Fruit fly (Drosophila melanogaster) whole organism, wandering third instar larva: ENCODE data around the gene Cdep.

ENCODE experiments used
- Abd-B ChIP-seq: fragments of >200 bp; optimal IDR thresholded peaks from 2 replicates; lab custom pipeline; 2017; ENCODE audit warnings: missing biosample characterization, missing genetic modification characterization
- CG32264 ChIP-seq: fragments of 200-800 bp; sonication (Bioruptor generic); optimal IDR thresholded peaks from 2 replicates; lab custom pipeline; 2016; ENCODE audit warnings: missing biosample characterization, missing genetic modification characterization
- CrebA ChIP-seq: fragments of 200-800 bp; sonication (Bioruptor generic); optimal IDR thresholded peaks from 2 replicates; lab custom pipeline; 2016; ENCODE audit warnings: missing biosample characterization, mild to moderate bottlenecking, missing genetic modification characterization, borderline replicate concordance
- Dif ChIP-seq: fragments of 200-275, 200-300 bp; sonication (Bioruptor generic); optimal IDR thresholded peaks from 2 replicates; lab custom pipeline; 2018; ENCODE audit warnings: missing biosample characterization, missing genetic modification characterization; ENCODE audit not compliant: partially characterized antibody
- GATAd ChIP-seq: sonication (Bioruptor generic); optimal IDR thresholded peaks from 2 replicates; lab custom pipeline; 2016; ENCODE audit warnings: missing biosample characterization, missing genetic modification characterization
- HLH106 ChIP-seq: fragments of 200-800 bp; optimal IDR thresholded peaks from 3 replicates; lab custom pipeline; 2019; ENCODE audit warnings: missing biosample characterization, mild to moderate bottlenecking, missing genetic modification characterization, moderate library complexity
- Hnf4 ChIP-seq: fragments of 200-800 bp; sonication (Bioruptor generic); optimal IDR thresholded peaks from 2 replicates; lab custom pipeline; 2016; ENCODE audit warnings: missing biosample characterization, mild to moderate bottlenecking, missing genetic modification characterization
- Hr83 ChIP-seq: fragments of 200-300 bp; sonication (Bioruptor generic); optimal IDR thresholded peaks from 2 replicates; lab custom pipeline; 2016; ENCODE audit warnings: missing biosample characterization, mild to moderate bottlenecking, missing genetic modification characterization, moderate library complexity; ENCODE audit not compliant: poor library complexity, severe bottlenecking
- Jra ChIP-seq: sonication (Bioruptor generic); optimal IDR thresholded peaks from 2 replicates; lab custom pipeline; 2016; ENCODE audit warnings: missing biosample characterization, missing genetic modification characterization
- Mio ChIP-seq: sonication (Bioruptor generic); optimal IDR thresholded peaks from 2 replicates; lab custom pipeline; 2016; ENCODE audit warnings: missing biosample characterization, missing genetic modification characterization
- Myc ChIP-seq: fragments of >200 bp; optimal IDR thresholded peaks from 2 replicates; lab custom pipeline; 2017
- N ChIP-seq: fragments of >200 bp; optimal IDR thresholded peaks from 2 replicates; lab custom pipeline; 2018; ENCODE audit warnings: missing biosample characterization, missing external identifiers, missing genetic modification characterization
- OdsH ChIP-seq: fragments of 200-800 bp; sonication (Bioruptor generic); optimal IDR thresholded peaks from 2 replicates; lab custom pipeline; 2016; ENCODE audit warnings: missing biosample characterization, mild to moderate bottlenecking, missing genetic modification characterization
- Rel ChIP-seq, 2 experiments: fragments of 200-800 bp; sonication (Bioruptor generic) in 1 of 2; optimal IDR thresholded peaks; 2 replicates in 1 of 2; 3 replicates in 1 of 2; lab custom pipeline; 2016 to 2019; ENCODE audit warnings: mild to moderate bottlenecking in 2 of 2, missing biosample characterization in 2 of 2, missing genetic modification characterization in 2 of 2, moderate library complexity in 1 of 2
- Sp1 ChIP-seq: fragments of 200-800 bp; sonication (Bioruptor generic); optimal IDR thresholded peaks from 3 replicates; lab custom pipeline; 2019; ENCODE audit warnings: missing biosample characterization, mild to moderate bottlenecking, missing genetic modification characterization, moderate library complexity
- Vsx2 ChIP-seq: fragments of 200-300, 225-300 bp; sonication (Bioruptor generic); optimal IDR thresholded peaks from 2 replicates; lab custom pipeline; 2018; ENCODE audit warnings: missing biosample characterization, missing genetic modification characterization; ENCODE audit not compliant: partially characterized antibody
- br ChIP-seq: fragments of 200-800 bp; sonication (Bioruptor generic); optimal IDR thresholded peaks from 2 replicates; lab custom pipeline; 2016; ENCODE audit warnings: missing biosample characterization, missing genetic modification characterization
- brk ChIP-seq: fragments of 200-800 bp; sonication (Bioruptor generic); optimal IDR thresholded peaks from 2 replicates; lab custom pipeline; 2016; ENCODE audit warnings: missing biosample characterization, mild to moderate bottlenecking, missing genetic modification characterization
- dl ChIP-seq, 2 experiments: fragments of 175-275, 200-275 bp in 1 of 2; fragments of 200-275 bp in 1 of 2; sonication (Bioruptor generic); optimal IDR thresholded peaks; lab custom pipeline; 2018; ENCODE audit warnings: mild to moderate bottlenecking in 2 of 2, missing biosample characterization in 2 of 2, missing genetic modification characterization in 2 of 2, moderate library complexity in 2 of 2; ENCODE audit not compliant: partially characterized antibody in 2 of 2, insufficient read depth in 1 of 2
- dmrt93B ChIP-seq: fragments of 200-800 bp; sonication (Bioruptor generic); optimal IDR thresholded peaks from 2 replicates; lab custom pipeline; 2018; ENCODE audit warnings: missing biosample characterization, mild to moderate bottlenecking, missing genetic modification characterization
- ey ChIP-seq: fragments of 200-800 bp; sonication (Bioruptor generic); optimal IDR thresholded peaks from 2 replicates; lab custom pipeline; 2016; ENCODE audit warnings: missing biosample characterization, missing genetic modification characterization
- h ChIP-seq: fragments of 200-800 bp; sonication (Bioruptor generic); optimal IDR thresholded peaks from 3 replicates; lab custom pipeline; 2016; ENCODE audit warnings: missing biosample characterization, mild to moderate bottlenecking, missing genetic modification characterization
- jim ChIP-seq: fragments of 175-275, 200-325 bp; sonication (Bioruptor generic); optimal IDR thresholded peaks from 2 replicates; lab custom pipeline; 2016; ENCODE audit warnings: missing biosample characterization, mild to moderate bottlenecking, missing genetic modification characterization
- lola ChIP-seq: fragments of >200 bp; optimal IDR thresholded peaks from 2 replicates; lab custom pipeline; 2017; ENCODE audit warnings: missing biosample characterization, missing genetic modification characterization
- rgr ChIP-seq: fragments of 200-800 bp; sonication (Bioruptor generic); optimal IDR thresholded peaks from 3 replicates; lab custom pipeline; 2016; ENCODE audit warnings: missing biosample characterization, mild to moderate bottlenecking, missing genetic modification characterization
- sv ChIP-seq: fragments of 200-800 bp; sonication (Bioruptor generic); optimal IDR thresholded peaks from 3 replicates; lab custom pipeline; 2016; ENCODE audit warnings: missing biosample characterization, missing genetic modification characterization
- tai ChIP-seq: sonication (Bioruptor generic); optimal IDR thresholded peaks from 2 replicates; lab custom pipeline; 2016; ENCODE audit warnings: missing biosample characterization, missing genetic modification characterization
- woc ChIP-seq: sonication (Bioruptor generic); optimal IDR thresholded peaks from 2 replicates; lab custom pipeline; 2016; ENCODE audit warnings: missing biosample characterization, mild to moderate bottlenecking, missing genetic modification characterization

The Cdep gene

dm6 chr3R:4912130-4912549 lies 1.8 kb downstream of the Cdep start (continued):
- no peak for TF ChIP-seq CrebA (GFP tag; lab: Kevin White, UChicago)
- TF ChIP-seq Mio (GFP tag; lab: Kevin White, UChicago): peak; percentile 12
- TF ChIP-seq Sp1 (GFP tag; lab: Kevin White, UChicago): peak; percentile 75
- no peak for TF ChIP-seq Myc (lab: Kevin White, UChicago)
- TF ChIP-seq ey: peak; percentile 83

dm6 chr3R:4913181-4913580 lies 2.8 kb downstream of the Cdep start:
- TF ChIP-seq OdsH (GFP tag; lab: Kevin White, UChicago) (peak; percentile 4), HLH106 (tag; lab: Kevin White, UChicago) (peak; percentile 5), jim (GFP tag; lab: Kevin White, UChicago) (no peak)

- TF ChIP-seq jim (GFP tag; lab: Kevin White, UChicago) (no peak), HLH106 (tag; lab: Kevin White, UChicago) (peak; percentile 6)
These were observed 4.1 kb downstream of the Cdep start for dm6 chr3R:4914439-4914880.

- TF ChIP-seq Abd-B (GFP tag; lab: Kevin White, UChicago) (no peak), lola (GFP tag; lab: Kevin White, UChicago) (no peak), Vsx2 (GFP tag; lab: Kevin White, UChicago) (no peak), N (GFP tag; lab: Kevin White, UChicago) (no peak), dl (GFP tag; optimal IDR thresholded peaks at IDR 0.05; lab: Kevin White, UChicago; ENCODE audit: insufficient read depth in 1 of 2, partially characterized antibody in 2 of 2) (no peak), sv (no peak), tai (no peak), dmrt93B (GFP tag; lab: Kevin White, UChicago) (no peak), GATAd (GFP tag; lab: Kevin White, UChicago) (no peak), h (GFP tag; lab: Kevin White, UChicago) (no peak), CrebA (GFP tag; lab: Kevin White, UChicago) (no peak), Mio (GFP tag; lab: Kevin White, UChicago) (no peak), Hr83 (GFP tag; lab: Kevin White, UChicago) (no peak)
- TF ChIP-seq, all 38 proteins: peak for 0
These were observed 37.4 kb downstream of the Cdep start for dm6 chr3R:4947732-4948131.

dm6 chr3R:4951764-4952570 lies 41.6 kb downstream of the Cdep start:
- TF ChIP-seq CrebA (GFP tag; lab: Kevin White, UChicago): peak; percentile 76
- no peak for TF ChIP-seq OdsH (GFP tag; lab: Kevin White, UChicago)
- peak; percentile 23 for TF ChIP-seq br (GFP tag; lab: Kevin White, UChicago)
- TF ChIP-seq dl (GFP tag; optimal IDR thresholded peaks at IDR 0.05; lab: Kevin White, UChicago; ENCODE audit: insufficient read depth in 1 of 2, partially characterized antibody in 2 of 2): peak in 1 of 2 experiments; percentile 8
- peak; percentile 53 for TF ChIP-seq Dif
- TF ChIP-seq CG32264 (GFP tag; lab: Kevin White, UChicago): no peak
- no peak for TF ChIP-seq brk
- no peak for TF ChIP-seq Sp1 (GFP tag; lab: Kevin White, UChicago)
- TF ChIP-seq h (GFP tag; lab: Kevin White, UChicago): peak; percentile 64
- no peak for TF ChIP-seq Rel (GFP tag; optimal IDR thresholded peaks at IDR 0.05; lab: Kevin White, UChicago)
- peak; percentile 73 for TF ChIP-seq Rel (tag; optimal IDR thresholded peaks at IDR 0.05; lab: Kevin White, UChicago)
- TF ChIP-seq N (GFP tag; lab: Kevin White, UChicago): peak; percentile 74
- TF ChIP-seq Myc (lab: Kevin White, UChicago): no peak
- peak; percentile 21 for TF ChIP-seq Jra
- TF ChIP-seq woc (GFP tag; lab: Kevin White, UChicago): no peak
- TF ChIP-seq rgr (GFP tag; lab: Kevin White, UChicago): peak; percentile 18
- TF ChIP-seq Hnf4 (GFP tag; lab: Kevin White, UChicago): peak; percentile 32
